Worm (Caenorhabditis elegans) whole organism, L4 larva: ENCODE measurements around the gene spig-9.

Experiments used
- F49E8.2 ChIP-seq: sonication (generic microtip); optimal IDR thresholded peaks from 2 replicates; lab custom pipeline; 2016; ENCODE audit warnings: missing compliant biosample characterization, mild to moderate bottlenecking, missing genetic modification characterization, borderline replicate concordance
- R02D3.7 ChIP-seq: fragments of 150-350 bp; sonication (generic microtip); optimal IDR thresholded peaks from 3 replicates; lab custom pipeline; 2014; ENCODE audit warnings: missing biosample characterization, missing genetic modification characterization
- aha-1 ChIP-seq: fragments of 150-350 bp; peaks from one replicate; lab custom pipeline; 2014; ENCODE audit warnings: missing biosample characterization, missing genetic modification characterization
- arid-1 ChIP-seq: fragments of 200-800 bp; sonication (Bioruptor generic); conservative IDR thresholded peaks from 2 replicates; pipeline ENCODE4 v1.3.6; 2022; ENCODE audit warnings: missing genetic modification reagents, missing genetic modification characterization, missing compliant biosample characterization
- ceh-20 ChIP-seq: fragments of 200-800 bp; sonication (Bioruptor generic); IDR thresholded peaks from 2 replicates; pipeline ENCODE4 v1.3.6; 2022; ENCODE audit warnings: missing genetic modification reagents, missing genetic modification characterization, missing compliant biosample characterization
- ceh-32 ChIP-seq: sonication (generic microtip); optimal IDR thresholded peaks from 2 replicates; lab custom pipeline; 2016; ENCODE audit warnings: mild to moderate bottlenecking, missing genetic modification characterization, missing compliant biosample characterization; ENCODE audit not compliant: poor library complexity
- ces-1 ChIP-seq: fragments of 150-350 bp; sonication (generic microtip); optimal IDR thresholded peaks from 4 replicates; lab custom pipeline; 2014; ENCODE audit warnings: missing biosample characterization, missing genetic modification reagents, missing genetic modification characterization
- ctbp-1 ChIP-seq: fragments of 200-800 bp; sonication (Bioruptor generic); IDR thresholded peaks from 2 replicates; pipeline ENCODE4 v1.3.6; 2022; ENCODE audit warnings: missing genetic modification reagents, missing genetic modification characterization, missing compliant biosample characterization
- daf-16 ChIP-seq, 3 experiments: sonication (generic microtip); optimal IDR thresholded peaks; 2 replicates each; lab custom pipeline; 2016 to 2017; ENCODE audit warnings: missing genetic modification characterization in 3 of 3, missing genetic modification reagents in 3 of 3, mild to moderate bottlenecking in 2 of 3, missing compliant biosample characterization in 2 of 3, missing biosample characterization in 1 of 3, moderate library complexity in 1 of 3
- dmd-6 ChIP-seq: fragments of 200-800 bp; sonication (Bioruptor generic); IDR thresholded peaks from 2 replicates; pipeline ENCODE4 v1.3.6; 2022; ENCODE audit warnings: missing genetic modification reagents, missing genetic modification characterization, missing compliant biosample characterization
- dmd-9 ChIP-seq: fragments of 200-800 bp; sonication (Bioruptor generic); IDR thresholded peaks from 2 replicates; pipeline ENCODE4 v1.3.6; 2022; ENCODE audit warnings: missing genetic modification reagents, missing genetic modification characterization, missing compliant biosample characterization
- dve-1 ChIP-seq: sonication (generic microtip); optimal IDR thresholded peaks from 2 replicates; lab custom pipeline; 2017; ENCODE audit warnings: antibody characterized with exemption, mild to moderate bottlenecking, missing genetic modification characterization, missing compliant biosample characterization; ENCODE audit not compliant: insufficient read depth
- hlh-11 ChIP-seq: fragments of 200-800 bp; sonication (Bioruptor generic); optimal IDR thresholded peaks from 2 replicates; lab custom pipeline; 2018; ENCODE audit warnings: mild to moderate bottlenecking, missing genetic modification characterization, missing compliant biosample characterization
- hlh-30 ChIP-seq: sonication (generic microtip); optimal IDR thresholded peaks from 2 replicates; lab custom pipeline; 2017; ENCODE audit warnings: antibody characterized with exemption, mild to moderate bottlenecking, missing genetic modification characterization, missing compliant biosample characterization; ENCODE audit not compliant: insufficient read depth
- hmg-1.1 ChIP-seq: fragments of 200-800 bp; sonication (Bioruptor generic); IDR thresholded peaks from 2 replicates; pipeline ENCODE4 v1.3.6; 2022; ENCODE audit warnings: missing genetic modification reagents, missing genetic modification characterization, missing compliant biosample characterization
- lim-7 ChIP-seq: fragments of 200-800 bp; sonication (Bioruptor generic); IDR thresholded peaks from 2 replicates; pipeline ENCODE4 v1.3.6; 2022; ENCODE audit warnings: missing genetic modification characterization, missing compliant biosample characterization
- lin-13 ChIP-seq: fragments of 150-350 bp; optimal IDR thresholded peaks from 2 replicates; lab custom pipeline; 2014; ENCODE audit warnings: missing biosample characterization, missing genetic modification reagents, missing genetic modification characterization
- lin-38 ChIP-seq: fragments of 200-800 bp; sonication (Bioruptor generic); IDR thresholded peaks from 2 replicates; pipeline ENCODE4 v1.3.6; 2022; ENCODE audit warnings: missing genetic modification reagents, missing genetic modification characterization, missing compliant biosample characterization
- lin-39 ChIP-seq: fragments of 150-350 bp; optimal IDR thresholded peaks from 2 replicates; lab custom pipeline; 2014; ENCODE audit warnings: missing biosample characterization, missing genetic modification reagents, missing genetic modification characterization
- lir-3 ChIP-seq: sonication (generic microtip); optimal IDR thresholded peaks from 2 replicates; lab custom pipeline; 2016; ENCODE audit warnings: mild to moderate bottlenecking, missing genetic modification characterization, missing compliant biosample characterization
- lsy-2 ChIP-seq, 2 experiments: fragments of 150-350 bp in 1 of 2; sonication (generic microtip) in 1 of 2; optimal IDR thresholded peaks; 2 replicates each; lab custom pipeline; 2014 to 2017; ENCODE audit warnings: missing biosample characterization in 2 of 2, missing genetic modification characterization in 2 of 2
- madf-5 ChIP-seq, 2 experiments: fragments of 200-800 bp; sonication (Bioruptor generic); IDR thresholded peaks; 2 replicates each; pipeline ENCODE4 v1.3.6; 2022; ENCODE audit warnings: missing compliant biosample characterization in 2 of 2, missing genetic modification characterization in 2 of 2
- madf-9 ChIP-seq: fragments of 200-800 bp; sonication (Bioruptor generic); conservative IDR thresholded peaks from 2 replicates; pipeline ENCODE4 v1.3.6; 2022; ENCODE audit warnings: missing genetic modification reagents, missing genetic modification characterization, missing compliant biosample characterization
- mdl-1 ChIP-seq, 2 experiments: fragments of 150-350 bp in 1 of 2; sonication (generic microtip) in 1 of 2; optimal IDR thresholded peaks; 2 replicates each; lab custom pipeline; 2014 to 2017; ENCODE audit warnings: missing biosample characterization in 2 of 2, missing genetic modification characterization in 2 of 2
- mdt-29 ChIP-seq: fragments of 200-800 bp; sonication (Bioruptor generic); IDR thresholded peaks from 2 replicates; pipeline ENCODE4 v1.3.6; 2022; ENCODE audit warnings: missing genetic modification reagents, missing genetic modification characterization, missing compliant biosample characterization
- mxl-3 ChIP-seq: fragments of 200-800 bp; sonication (Bioruptor generic); optimal IDR thresholded peaks from 2 replicates; lab custom pipeline; 2018; ENCODE audit warnings: mild to moderate bottlenecking, missing genetic modification characterization, missing compliant biosample characterization
- nhr-10 ChIP-seq: fragments of 150-350 bp; optimal IDR thresholded peaks from 2 replicates; lab custom pipeline; 2014; ENCODE audit warnings: missing biosample characterization, missing genetic modification characterization
- nhr-28 ChIP-seq: fragments of 150-350 bp; optimal IDR thresholded peaks from 2 replicates; lab custom pipeline; 2014; ENCODE audit warnings: missing biosample characterization, missing genetic modification characterization
- nhr-41 ChIP-seq: fragments of 200-800 bp; sonication (Bioruptor generic); IDR thresholded peaks from 2 replicates; pipeline ENCODE4 v1.3.6; 2022; ENCODE audit warnings: missing genetic modification reagents, missing genetic modification characterization, missing compliant biosample characterization
- nhr-42 ChIP-seq: fragments of 200-800 bp; sonication (Bioruptor generic); IDR thresholded peaks from 2 replicates; pipeline ENCODE4 v1.3.6; 2022; ENCODE audit warnings: missing genetic modification characterization, missing compliant biosample characterization
- nhr-6 ChIP-seq: fragments of 150-350 bp; optimal IDR thresholded peaks from 2 replicates; lab custom pipeline; 2014; ENCODE audit warnings: missing biosample characterization, missing genetic modification characterization
- nhr-77 ChIP-seq: fragments of 150-350 bp; optimal IDR thresholded peaks from 2 replicates; lab custom pipeline; 2014; ENCODE audit warnings: missing biosample characterization, missing genetic modification characterization
- pha-4 ChIP-seq, 2 experiments: fragments of 150-350 bp in 1 of 2; fragments of 200-800 bp in 1 of 2; sonication (Bioruptor generic) in 1 of 2; IDR thresholded peaks in 1 of 2; optimal IDR thresholded peaks in 1 of 2; 2 replicates each; pipeline versions ENCODE4 v1.3.6 to Lab custom; 2014 to 2022; ENCODE audit warnings: missing genetic modification characterization in 2 of 2, missing genetic modification reagents in 2 of 2, missing biosample characterization in 1 of 2, missing compliant biosample characterization in 1 of 2
- php-3 ChIP-seq: fragments of 200-800 bp; sonication (Bioruptor generic); IDR thresholded peaks from 2 replicates; pipeline ENCODE4 v1.3.6; 2022; ENCODE audit warnings: missing genetic modification reagents, missing genetic modification characterization, missing compliant biosample characterization
- rbr-2 ChIP-seq: sonication (generic microtip); optimal IDR thresholded peaks from 2 replicates; lab custom pipeline; 2016; ENCODE audit warnings: missing genotype, missing genetic modification characterization, missing compliant biosample characterization
- sdz-12 ChIP-seq: fragments of 200-800 bp; sonication (Bioruptor generic); optimal IDR thresholded peaks from 2 replicates; lab custom pipeline; 2018; ENCODE audit warnings: mild to moderate bottlenecking, missing genetic modification characterization, missing compliant biosample characterization
- set-16 ChIP-seq: fragments of 200-800 bp; sonication (Bioruptor generic); IDR thresholded peaks from 2 replicates; pipeline ENCODE4 v1.3.6; 2022; ENCODE audit warnings: missing genetic modification reagents, missing genetic modification characterization, missing compliant biosample characterization
- snpc-1.2 ChIP-seq: fragments of 200-800 bp; sonication (Bioruptor generic); IDR thresholded peaks from 2 replicates; pipeline ENCODE4 v1.3.6; 2022; ENCODE audit warnings: missing genetic modification reagents, missing genetic modification characterization, missing compliant biosample characterization
- snpc-4 ChIP-seq: fragments of 150-350 bp; optimal IDR thresholded peaks from 2 replicates; lab custom pipeline; 2014; ENCODE audit warnings: missing biosample characterization, missing genetic modification characterization
- unc-130 ChIP-seq: sonication (generic microtip); optimal IDR thresholded peaks from 2 replicates; lab custom pipeline; 2016; ENCODE audit warnings: missing genetic modification reagents, missing genetic modification characterization, missing compliant biosample characterization
- unc-39 ChIP-seq: sonication (generic microtip); optimal IDR thresholded peaks from 2 replicates; lab custom pipeline; 2017; ENCODE audit warnings: missing biosample characterization, missing genetic modification characterization
- unc-62 ChIP-seq, 3 experiments: fragments of 150-350 bp in 1 of 3; sonication (generic microtip); optimal IDR thresholded peaks in 2 of 3; peaks in 1 of 3; 1 replicate in 1 of 3; 2 replicates in 2 of 3; lab custom pipeline; 2014 to 2017; ENCODE audit warnings: missing biosample characterization in 3 of 3, missing genetic modification characterization in 3 of 3, missing genetic modification reagents in 3 of 3, missing genotype in 1 of 3
- vab-7 ChIP-seq: fragments of 200-800 bp; sonication (Bioruptor generic); IDR thresholded peaks from 2 replicates; pipeline ENCODE4 v1.3.6; 2022; ENCODE audit warnings: missing genetic modification reagents, missing genetic modification characterization, missing compliant biosample characterization
- zfp-3 ChIP-seq: fragments of 200-800 bp; sonication (Bioruptor generic); conservative IDR thresholded peaks from 2 replicates; pipeline ENCODE4 v1.3.6; 2022; ENCODE audit warnings: missing genetic modification reagents, missing genetic modification characterization, missing compliant biosample characterization
- zip-2 ChIP-seq: fragments of 150-350 bp; optimal IDR thresholded peaks from 2 replicates; lab custom pipeline; 2014; ENCODE audit warnings: missing biosample characterization, missing genetic modification characterization
- ztf-7 ChIP-seq: fragments of 150-350 bp; optimal IDR thresholded peaks from 2 replicates; lab custom pipeline; 2014; ENCODE audit warnings: missing biosample characterization, missing genetic modification characterization

The spig-9 gene

ce11 chrV:13660115-13660514 lies 48.4 kb upstream of the spig-9 start:
- TF ChIP-seq lsy-2 (tag; optimal IDR thresholded peaks at IDR 0.05; lab: Kevin White, UChicago) (peak in 1 of 2 experiments; percentile 35), sdz-12 (GFP tag; lab: Kevin White, UChicago) (no peak), ceh-20 (no peak), php-3 (GFP tag; lab: Robert Waterston, UW) (no peak), lim-7 (GFP tag; lab: Robert Waterston, UW) (no peak), arid-1 (GFP tag; lab: Robert Waterston, UW) (no peak), unc-130 (GFP tag; lab: Kevin White, UChicago) (peak; percentile 24)
- TF ChIP-seq, all 104 proteins: peak for 2

- no peak for TF ChIP-seq zfp-3
- TF ChIP-seq vab-7 (GFP tag; lab: Robert Waterston, UW) = no peak
- TF ChIP-seq zip-2 = no peak
- TF ChIP-seq aha-1 (tag; lab: Kevin White, UChicago) = no peak
- TF ChIP-seq lin-13 (GFP tag; lab: Kevin White, UChicago) = no peak
- TF ChIP-seq nhr-6 (tag; lab: Kevin White, UChicago) = peak; percentile 54
- peak; percentile 60 for TF ChIP-seq dmd-6
- TF ChIP-seq mdt-29 (GFP tag; lab: Robert Waterston, UW) = peak; percentile 29; the same call in 1 of the 2 replicates
- no peak for TF ChIP-seq snpc-4 (tag; lab: Kevin White, UChicago)
- TF ChIP-seq F49E8.2 = no peak
- TF ChIP-seq rbr-2 = no peak
- TF ChIP-seq lin-39 (tag; lab: Kevin White, UChicago) = no peak
- no peak for TF ChIP-seq ctbp-1
- TF ChIP-seq unc-130 (GFP tag; lab: Kevin White, UChicago) = no peak
- peak; percentile 21 for TF ChIP-seq nhr-77
- TF ChIP-seq hlh-30 (tag; lab: Kevin White, UChicago) = peak; percentile 80
- no peak for TF ChIP-seq R02D3.7
- no peak for TF ChIP-seq sdz-12 (GFP tag; lab: Kevin White, UChicago)
- no peak for TF ChIP-seq snpc-1.2 (GFP tag; lab: Robert Waterston, UW)
- peak; percentile 35 for TF ChIP-seq dve-1 (tag; lab: Kevin White, UChicago)
- TF ChIP-seq nhr-28 (tag; lab: Kevin White, UChicago) = peak; percentile 70
- no peak for TF ChIP-seq nhr-41 (GFP tag; lab: Robert Waterston, UW)
- TF ChIP-seq daf-16 (GFP tag; optimal IDR thresholded peaks at IDR 0.05; lab: Kevin White, UChicago) = no peak
- TF ChIP-seq daf-16 (tag; optimal IDR thresholded peaks at IDR 0.05; lab: Kevin White, UChicago) = peak; percentile 51
- no peak for TF ChIP-seq dmd-9
- TF ChIP-seq mxl-3 (GFP tag; lab: Kevin White, UChicago) = peak; percentile 63
- TF ChIP-seq nhr-42 (GFP tag; lab: Robert Waterston, UW) = no peak
- no peak for TF ChIP-seq arid-1 (GFP tag; lab: Robert Waterston, UW)
- TF ChIP-seq hlh-11 = peak; percentile 58
- TF ChIP-seq madf-5 (GFP tag; IDR thresholded peaks at IDR 0.05; lab: Robert Waterston, UW) = no peak
- TF ChIP-seq ces-1 (GFP tag; lab: Kevin White, UChicago) = no peak
- no peak for TF ChIP-seq unc-62 (GFP tag; optimal IDR thresholded peaks at IDR 0.05 in 1 of 2; lab: Kevin White, UChicago)
- no peak for TF ChIP-seq unc-62 (tag; optimal IDR thresholded peaks at IDR 0.05; lab: Kevin White, UChicago)
- no peak for TF ChIP-seq ceh-32 (tag; lab: Kevin White, UChicago)
- no peak for TF ChIP-seq unc-39 (tag; lab: Kevin White, UChicago)
Measured at ce11 chrV:13659219-13659618, 47.5 kb upstream of the spig-9 start.

ce11 chrV:13658577-13658976 lies 46.9 kb upstream of the spig-9 start:
- TF ChIP-seq hmg-1.1 (GFP tag; lab: Robert Waterston, UW) = peak; percentile 76
- TF ChIP-seq nhr-41 (GFP tag; lab: Robert Waterston, UW) = no peak
- TF ChIP-seq sdz-12 (GFP tag; lab: Kevin White, UChicago) = peak; percentile 24
- TF ChIP-seq unc-130 (GFP tag; lab: Kevin White, UChicago) = no peak
- peak; percentile 47; the same call in 1 of the 2 replicates for TF ChIP-seq set-16 (GFP tag; lab: Robert Waterston, UW)
- peak; percentile 99 for TF ChIP-seq hlh-30 (tag; lab: Kevin White, UChicago)
- TF ChIP-seq mdt-29 (GFP tag; lab: Robert Waterston, UW) = peak; percentile 96
- peak; percentile 64 for TF ChIP-seq madf-9
- no peak for TF ChIP-seq zip-2
- no peak for TF ChIP-seq ces-1 (GFP tag; lab: Kevin White, UChicago)
- TF ChIP-seq nhr-10 = peak; percentile 52
- TF ChIP-seq mdl-1 (tag; optimal IDR thresholded peaks at IDR 0.05; lab: Kevin White, UChicago) = peak; percentile 90 to 98
- peak; percentile 74 for TF ChIP-seq dmd-9
- peak; percentile 59 for TF ChIP-seq ztf-7 (tag; lab: Kevin White, UChicago)
- TF ChIP-seq lir-3 (tag; lab: Kevin White, UChicago) = no peak
- peak; percentile 68 for TF ChIP-seq pha-4 (GFP tag; IDR thresholded peaks at IDR 0.05; lab: Robert Waterston, UW)
- TF ChIP-seq pha-4 (tag; optimal IDR thresholded peaks at IDR 0.05; lab: Kevin White, UChicago) = no peak
- peak; percentile 43 for TF ChIP-seq lin-38 (GFP tag; lab: Robert Waterston, UW)
- TF ChIP-seq nhr-77 = peak; percentile 81
